Worm (Caenorhabditis elegans) whole organism, mixed stage, embryonic: ENCODE measurements around the gene dct-1.

Source experiments
- cnd-1 ChIP-seq: fragments of 200-800 bp; sonication (Bioruptor generic); optimal IDR thresholded peaks from 2 replicates; lab custom pipeline; 2018; ENCODE audit warnings: mild to moderate bottlenecking, missing genetic modification characterization, missing compliant biosample characterization
- elt-3 ChIP-seq: fragments of 150-350 bp; optimal IDR thresholded peaks from 2 replicates; lab custom pipeline; 2014; ENCODE audit warnings: missing biosample characterization, missing genetic modification characterization
- mep-1 ChIP-seq: fragments of 150-350 bp; optimal IDR thresholded peaks from 2 replicates; lab custom pipeline; 2017; ENCODE audit warnings: missing biosample characterization, missing genetic modification reagents, missing genetic modification characterization, inconsistent platforms
- nhr-28 ChIP-seq: fragments of 150-350 bp; optimal IDR thresholded peaks from 2 replicates; lab custom pipeline; 2014; ENCODE audit warnings: missing biosample characterization, missing genetic modification characterization
- pha-4 ChIP-seq: fragments of 150-350 bp; optimal IDR thresholded peaks from 2 replicates; lab custom pipeline; 2018; ENCODE audit warnings: missing biosample characterization, missing genetic modification reagents, missing genetic modification characterization

DNA sequence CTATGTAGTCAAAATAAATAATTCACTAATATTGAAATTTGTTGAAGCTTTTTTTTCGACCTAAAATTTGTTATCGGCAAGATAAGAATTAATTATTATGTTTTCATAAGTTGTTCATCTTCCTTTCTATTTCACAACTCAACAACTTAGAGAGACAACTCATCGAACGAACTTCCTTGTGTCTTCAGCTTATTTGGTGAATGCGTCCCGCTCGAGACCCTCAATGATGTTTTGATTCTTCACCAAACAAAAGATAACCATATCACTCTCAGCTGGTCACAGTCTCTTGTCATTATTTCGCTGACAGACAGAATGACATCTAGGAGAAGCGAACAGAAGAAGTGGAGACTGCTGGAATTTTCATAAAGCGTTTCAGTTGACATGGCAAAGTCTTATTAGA, 30.6 kb downstream of the dct-1 start:
- TF ChIP-seq elt-3 (tag; lab: Kevin White, UChicago) (no peak), pha-4 (tag; lab: Kevin White, UChicago) (no peak), cnd-1 (tag; lab: Kevin White, UChicago) (no peak), mep-1 (tag; lab: Kevin White, UChicago) (no peak), nhr-28 (tag; lab: Kevin White, UChicago) (no peak)
